Fruit fly (Drosophila melanogaster) whole organism, embryonic: ENCODE data around the gene Cnep1r2.

Source experiments
- Adf1 ChIP-seq: fragments of 200-800 bp; sonication (Bioruptor generic); IDR thresholded peaks from 2 replicates; pipeline ENCODE4 v1.3.6; 2022; ENCODE audit warnings: missing biosample characterization, missing genetic modification characterization
- Bdp1 ChIP-seq: fragments of 200-800 bp; sonication (Bioruptor generic); optimal IDR thresholded peaks from 3 replicates; lab custom pipeline; 2016; ENCODE audit warnings: missing biosample characterization, missing genetic modification characterization
- C15 ChIP-seq: fragments of 200-800 bp; sonication (Bioruptor generic); IDR thresholded peaks from 3 replicates; pipeline ENCODE4 v1.3.6; 2022; ENCODE audit warnings: missing biosample characterization, missing genetic modification characterization
- CG10267 ChIP-seq: fragments of 200-800 bp; sonication (Bioruptor generic); optimal IDR thresholded peaks from 2 replicates; lab custom pipeline; 2018; ENCODE audit warnings: missing biosample characterization, mild to moderate bottlenecking, missing genetic modification characterization, moderate library complexity
- CG10654 ChIP-seq: fragments of 200-800 bp; sonication (Bioruptor generic); optimal IDR thresholded peaks from 2 replicates; lab custom pipeline; 2016; ENCODE audit warnings: missing biosample characterization, missing genetic modification characterization
- CG3163 ChIP-seq: fragments of 200-800 bp; sonication (Bioruptor generic); optimal IDR thresholded peaks from 3 replicates; lab custom pipeline; 2016; ENCODE audit warnings: missing biosample characterization, missing genetic modification characterization
- CG3407 ChIP-seq: fragments of 200-800 bp; sonication (Bioruptor generic); optimal IDR thresholded peaks from 2 replicates; lab custom pipeline; 2018; ENCODE audit warnings: missing biosample characterization, mild to moderate bottlenecking, missing genetic modification characterization
- CG34422 ChIP-seq: fragments of 200-800 bp; sonication (Bioruptor generic); IDR thresholded peaks from 3 replicates; pipeline ENCODE4 v1.3.6; 2022; ENCODE audit warnings: missing biosample characterization, missing genetic modification characterization
- CG3838 ChIP-seq: fragments of 200-800 bp; sonication (Bioruptor generic); optimal IDR thresholded peaks from 3 replicates; lab custom pipeline; 2016; ENCODE audit warnings: missing biosample characterization, missing genetic modification characterization
- CG4282 ChIP-seq: fragments of 200-800 bp; sonication (Bioruptor generic); optimal IDR thresholded peaks from 2 replicates; lab custom pipeline; 2016; ENCODE audit warnings: missing biosample characterization, missing genetic modification characterization
- CG4328 ChIP-seq: fragments of 200-800 bp; sonication (Bioruptor generic); optimal IDR thresholded peaks from 3 replicates; lab custom pipeline; 2017; ENCODE audit warnings: missing biosample characterization, missing genetic modification reagents, missing genetic modification characterization
- CG4360 ChIP-seq: fragments of 200-800 bp; sonication (Bioruptor generic); IDR thresholded peaks from 2 replicates; pipeline ENCODE4 v1.3.6; 2022; ENCODE audit warnings: missing biosample characterization, missing genetic modification characterization
- CG9797 ChIP-seq: fragments of 200-800 bp; sonication (Bioruptor generic); optimal IDR thresholded peaks from 3 replicates; lab custom pipeline; 2018; ENCODE audit warnings: missing biosample characterization, mild to moderate bottlenecking, missing genetic modification characterization
- CG9932 ChIP-seq: fragments of 200-800 bp; sonication (Bioruptor generic); IDR thresholded peaks from 2 replicates; pipeline ENCODE4 v1.3.6; 2022; ENCODE audit warnings: missing biosample characterization, missing genetic modification characterization
- Camta ChIP-seq: fragments of 200-800 bp; sonication (Bioruptor generic); optimal IDR thresholded peaks from 2 replicates; lab custom pipeline; 2016; ENCODE audit warnings: missing biosample characterization, missing genetic modification characterization
- E2f1 ChIP-seq: fragments of 200-800 bp; sonication (Bioruptor generic); IDR thresholded peaks from 2 replicates; pipeline ENCODE4 v1.3.6; 2022; ENCODE audit warnings: missing biosample characterization, missing genetic modification characterization
- Ets65A ChIP-seq: fragments of 200-800 bp; sonication (Bioruptor generic); peaks from one replicate; lab custom pipeline; 2016; ENCODE audit warnings: missing biosample characterization, missing genetic modification characterization
- H15 ChIP-seq: fragments of 200-800 bp; sonication (Bioruptor generic); IDR thresholded peaks from 3 replicates; pipeline ENCODE4 v1.3.6; 2022; ENCODE audit warnings: missing biosample characterization, missing genetic modification characterization
- HLH4C ChIP-seq: fragments of 200-800 bp; sonication (Bioruptor generic); IDR thresholded peaks from 3 replicates; pipeline ENCODE4 v1.3.6; 2022; ENCODE audit warnings: missing biosample characterization, missing genetic modification characterization; ENCODE audit not compliant: partially characterized antibody
- Hand ChIP-seq: fragments of 200-800 bp; sonication (Bioruptor generic); optimal IDR thresholded peaks from 2 replicates; lab custom pipeline; 2017; ENCODE audit warnings: mild to moderate bottlenecking, missing biosample characterization, missing genetic modification reagents, missing genetic modification characterization
- Hr39 ChIP-seq: fragments of >200 bp; optimal IDR thresholded peaks from 2 replicates; lab custom pipeline; 2017
- Hr51 ChIP-seq, 2 experiments: fragments of 200-800 bp; sonication (Bioruptor generic); optimal IDR thresholded peaks; 2 replicates in 1 of 2; 3 replicates in 1 of 2; lab custom pipeline; 2016 to 2018; ENCODE audit warnings: missing biosample characterization in 2 of 2, missing genetic modification characterization in 2 of 2, mild to moderate bottlenecking in 1 of 2, moderate library complexity in 1 of 2
- Jarid2 ChIP-seq: fragments of 200-800 bp; sonication (Bioruptor generic); optimal IDR thresholded peaks from 3 replicates; lab custom pipeline; 2017; ENCODE audit warnings: mild to moderate bottlenecking, missing biosample characterization, missing genetic modification reagents, missing genetic modification characterization
- Lim3 ChIP-seq: fragments of 200-800 bp; sonication (Bioruptor generic); IDR thresholded peaks from 2 replicates; pipeline ENCODE4 v1.3.6; 2022; ENCODE audit warnings: missing biosample characterization, missing genetic modification characterization
- Med ChIP-seq: fragments of 200-800 bp; sonication (Bioruptor generic); peaks from one replicate; lab custom pipeline; 2016; ENCODE audit warnings: missing biosample characterization, missing genetic modification characterization, mild to moderate bottlenecking, inconsistent platforms, moderate library complexity
- Meics ChIP-seq: fragments of 200-800 bp; sonication (Bioruptor generic); optimal IDR thresholded peaks from 2 replicates; lab custom pipeline; 2017; ENCODE audit warnings: missing biosample characterization, mild to moderate bottlenecking, missing genetic modification characterization
- Poxn ChIP-seq: fragments of 200-800 bp; sonication (Bioruptor generic); IDR thresholded peaks from 2 replicates; pipeline ENCODE4 v1.3.6; 2022; ENCODE audit warnings: missing biosample characterization, missing genetic modification characterization
- Sox102F ChIP-seq: fragments of 200-800 bp; sonication (Bioruptor generic); optimal IDR thresholded peaks from 2 replicates; lab custom pipeline; 2018; ENCODE audit warnings: missing biosample characterization, mild to moderate bottlenecking, missing genetic modification characterization, moderate library complexity
- Tbp ChIP-seq: fragments of >200 bp; optimal IDR thresholded peaks from 2 replicates; lab custom pipeline; 2018; ENCODE audit warnings: missing biosample characterization, missing genetic modification characterization
- amos ChIP-seq: fragments of 200-800 bp; sonication (Bioruptor generic); IDR thresholded peaks from 2 replicates; pipeline ENCODE4 v1.3.6; 2022; ENCODE audit warnings: missing biosample characterization, missing genetic modification characterization; ENCODE audit not compliant: partially characterized antibody
- ap ChIP-seq: fragments of 200-800 bp; sonication (Bioruptor generic); IDR thresholded peaks from 2 replicates; pipeline ENCODE4 v1.3.6; 2022; ENCODE audit warnings: missing biosample characterization, missing genetic modification characterization
- ato ChIP-seq: fragments of 200-800 bp; sonication (Bioruptor generic); IDR thresholded peaks from 2 replicates; pipeline ENCODE4 v1.3.6; 2022; ENCODE audit warnings: missing biosample characterization, missing genetic modification characterization; ENCODE audit not compliant: partially characterized antibody
- btn ChIP-seq: fragments of 200-800 bp; sonication (Bioruptor generic); optimal IDR thresholded peaks from 2 replicates; lab custom pipeline; 2016; ENCODE audit warnings: missing biosample characterization, missing genetic modification characterization
- dpn ChIP-seq, 2 experiments: fragments of 200-800 bp; sonication (Bioruptor generic); optimal IDR thresholded peaks; 3 replicates each; lab custom pipeline; 2016; ENCODE audit warnings: missing biosample characterization in 2 of 2, missing genetic modification characterization in 2 of 2
- eve ChIP-seq, 2 experiments: fragments of >200 bp; optimal IDR thresholded peaks; 2 replicates each; lab custom pipeline; 2017; ENCODE audit warnings: missing biosample characterization in 2 of 2, missing genetic modification characterization in 2 of 2
- ewg ChIP-seq: fragments of 200-800 bp; sonication (Bioruptor generic); optimal IDR thresholded peaks from 3 replicates; lab custom pipeline; 2017; ENCODE audit warnings: mild to moderate bottlenecking, missing biosample characterization, missing genetic modification reagents, missing genetic modification characterization
- exex ChIP-seq: fragments of 200-800 bp; sonication (Bioruptor generic); optimal IDR thresholded peaks from 4 replicates; lab custom pipeline; 2018; ENCODE audit warnings: missing biosample characterization, mild to moderate bottlenecking, missing genetic modification characterization, moderate library complexity
- fd96Cb ChIP-seq: fragments of 200-800 bp; sonication (Bioruptor generic); optimal IDR thresholded peaks from 2 replicates; lab custom pipeline; 2018; ENCODE audit warnings: missing biosample characterization, mild to moderate bottlenecking, missing genetic modification characterization, moderate library complexity
- her ChIP-seq: fragments of 200-800 bp; sonication (Bioruptor generic); optimal IDR thresholded peaks from 2 replicates; lab custom pipeline; 2016; ENCODE audit warnings: missing biosample characterization, missing genetic modification characterization
- hth ChIP-seq: fragments of >200 bp; optimal IDR thresholded peaks from 2 replicates; lab custom pipeline; 2017; ENCODE audit warnings: inconsistent platforms
- lbe ChIP-seq: fragments of 200-800 bp; sonication (Bioruptor generic); optimal IDR thresholded peaks from 2 replicates; lab custom pipeline; 2016; ENCODE audit warnings: missing biosample characterization, mild to moderate bottlenecking, missing genetic modification characterization
- lmd ChIP-seq: fragments of 200-800 bp; sonication (Bioruptor generic); IDR thresholded peaks from 2 replicates; pipeline ENCODE4 v1.3.6; 2022; ENCODE audit warnings: missing biosample characterization, missing genetic modification characterization
- mld ChIP-seq: fragments of 200-800 bp; sonication (Bioruptor generic); IDR thresholded peaks from 3 replicates; pipeline ENCODE4 v1.3.6; 2022; ENCODE audit warnings: missing biosample characterization, missing genetic modification characterization; ENCODE audit not compliant: partially characterized antibody
- nau ChIP-seq: fragments of 200-800 bp; sonication (Bioruptor generic); optimal IDR thresholded peaks from 3 replicates; lab custom pipeline; 2017; ENCODE audit warnings: missing biosample characterization, mild to moderate bottlenecking, missing genetic modification characterization, missing genetic modification reagents
- pita ChIP-seq: fragments of 200-800 bp; sonication (Bioruptor generic); optimal IDR thresholded peaks from 2 replicates; lab custom pipeline; 2017; ENCODE audit warnings: missing biosample characterization, mild to moderate bottlenecking, missing genetic modification characterization
- pum ChIP-seq: fragments of 200-800 bp; sonication (Bioruptor generic); optimal IDR thresholded peaks from 2 replicates; lab custom pipeline; 2016; ENCODE audit warnings: missing biosample characterization, missing genetic modification characterization
- repo ChIP-seq: fragments of 200-800 bp; sonication (Bioruptor generic); optimal IDR thresholded peaks from 2 replicates; lab custom pipeline; 2016; ENCODE audit warnings: missing biosample characterization, missing genetic modification characterization
- shn ChIP-seq: fragments of 200-800 bp; sonication (Bioruptor generic); optimal IDR thresholded peaks from 3 replicates; lab custom pipeline; 2016; ENCODE audit warnings: missing biosample characterization, missing genetic modification characterization
- slou ChIP-seq: fragments of 200-800 bp; sonication (Bioruptor generic); optimal IDR thresholded peaks from 3 replicates; lab custom pipeline; 2016; ENCODE audit warnings: missing biosample characterization, missing genetic modification characterization
- tap ChIP-seq: fragments of 200-800 bp; optimal IDR thresholded peaks from 3 replicates; lab custom pipeline; 2019; ENCODE audit warnings: missing biosample characterization, mild to moderate bottlenecking, missing genetic modification characterization, moderate library complexity

The Cnep1r2 gene

DNA sequence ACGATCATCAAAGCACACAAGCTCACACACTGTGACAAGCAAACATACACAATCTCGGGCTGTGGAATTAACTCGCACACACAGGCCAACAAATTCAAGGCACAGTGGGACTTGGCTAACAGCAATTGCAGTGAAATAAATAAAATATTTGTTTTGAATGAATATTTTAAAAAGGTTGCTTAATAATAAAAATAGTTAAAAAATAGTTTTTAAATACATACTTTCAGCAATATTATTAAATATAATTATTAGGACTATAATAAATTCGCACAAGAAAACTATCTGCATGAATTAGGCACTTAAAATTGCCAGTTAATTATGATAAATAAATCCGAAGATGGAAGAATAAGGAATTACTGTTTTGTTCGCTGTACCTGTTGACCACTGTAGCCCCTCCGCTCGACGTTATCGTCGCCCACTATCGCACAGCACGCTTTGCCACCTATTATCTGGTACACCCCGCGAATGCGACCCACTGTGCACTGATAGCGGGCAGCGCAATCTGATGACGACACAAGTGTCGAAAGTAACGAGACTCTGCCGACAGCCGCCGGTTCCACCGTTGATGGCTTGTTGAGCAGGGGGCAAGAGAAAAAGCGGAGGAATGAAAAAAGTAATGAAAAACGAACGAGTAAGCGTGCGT lies 44.9 kb downstream of the Cnep1r2 start (continued):
- TF ChIP-seq ap (peak; percentile 94), CG9797 (GFP tag; lab: Kevin White, UChicago) (peak; percentile 65), Meics (GFP tag; lab: Kevin White, UChicago) (peak; percentile 99), Jarid2 (GFP tag; lab: Kevin White, UChicago) (peak; percentile 92), pita (GFP tag; lab: Kevin White, UChicago) (no peak), CG4328 (GFP tag; lab: Kevin White, UChicago) (peak; percentile 98), Hr51 (GFP tag; optimal IDR thresholded peaks at IDR 0.05; lab: Kevin White, UChicago) (peak; percentile 92 to 99), lbe (peak; percentile 90), lmd (peak; percentile 99), CG3163 (GFP tag; lab: Kevin White, UChicago) (peak; percentile 52), Hand (GFP tag; lab: Kevin White, UChicago) (peak; percentile 98), mld (GFP tag; lab: Robert Waterston, UW) (no peak), CG10267 (tag; lab: Kevin White, UChicago) (peak; percentile 95), CG34422 (GFP tag; lab: Robert Waterston, UW) (peak; percentile 96; the same call in 2 of the 3 replicates), Tbp (no peak), amos (GFP tag; lab: Robert Waterston, UW) (no peak; the same call in 1 of the 2 replicates), nau (peak; percentile 99), ewg (peak; percentile 95), Poxn (peak; percentile 91), CG3407 (GFP tag; lab: Kevin White, UChicago) (peak; percentile 96), CG4360 (GFP tag; lab: Robert Waterston, UW) (peak; percentile 68), Med (GFP tag; lab: Kevin White, UChicago) (peak; percentile 90), Sox102F (peak; percentile 98), E2f1 (peak; percentile 96), slou (GFP tag; lab: Kevin White, UChicago) (peak; percentile 93), exex (tag; lab: Kevin White, UChicago) (peak; percentile 91), CG10654 (GFP tag; lab: Kevin White, UChicago) (peak; percentile 96), hth (lab: Kevin White, UChicago) (no peak), Hr39 (lab: Kevin White, UChicago) (no peak), Ets65A (GFP tag; lab: Kevin White, UChicago) (peak; percentile 94), eve (GFP tag; optimal IDR thresholded peaks at IDR 0.05; lab: Kevin White, UChicago) (peak in 1 of 2 experiments; percentile 99), ato (GFP tag; lab: Robert Waterston, UW) (no peak), repo (GFP tag; lab: Kevin White, UChicago) (peak; percentile 40), shn (GFP tag; lab: Kevin White, UChicago) (peak; percentile 88), tap (tag; lab: Kevin White, UChicago) (peak; percentile 96), CG9932 (GFP tag; lab: Robert Waterston, UW) (peak; percentile 95), CG3838 (GFP tag; lab: Kevin White, UChicago) (peak; percentile 88), HLH4C (no peak), btn (GFP tag; lab: Kevin White, UChicago) (peak; percentile 46), Lim3 (peak; percentile 93; the same call in 1 of the 2 replicates), CG4282 (GFP tag; lab: Kevin White, UChicago) (peak; percentile 83), Bdp1 (GFP tag; lab: Kevin White, UChicago) (peak; percentile 81), her (GFP tag; lab: Kevin White, UChicago) (peak; percentile 52), H15 (peak; percentile 93), pum (peak; percentile 79), Adf1 (GFP tag; lab: Robert Waterston, UW) (peak; percentile 85), fd96Cb (tag; lab: Kevin White, UChicago) (peak; percentile 98), C15 (GFP tag; lab: Robert Waterston, UW) (peak; percentile 94), dpn (GFP tag; optimal IDR thresholded peaks at IDR 0.05; lab: Kevin White, UChicago) (peak; percentile 86 to 98), Camta (GFP tag; lab: Kevin White, UChicago) (peak; percentile 80)
